Fruit fly (Drosophila melanogaster) whole organism, wandering third instar larva: Measurements from ENCODE around the gene MBD-R2.

Source experiments
- CG9705 ChIP-seq: fragments of 200-800 bp; sonication (Bioruptor generic); optimal IDR thresholded peaks from 2 replicates; lab custom pipeline; 2018; ENCODE audit warnings: missing biosample characterization, mild to moderate bottlenecking, missing genetic modification characterization
- CrebA ChIP-seq: fragments of 200-800 bp; sonication (Bioruptor generic); optimal IDR thresholded peaks from 2 replicates; lab custom pipeline; 2016; ENCODE audit warnings: missing biosample characterization, mild to moderate bottlenecking, missing genetic modification characterization, borderline replicate concordance
- Dfd ChIP-seq: fragments of >200 bp; optimal IDR thresholded peaks from 2 replicates; lab custom pipeline; 2017; ENCODE audit warnings: missing biosample characterization, missing genetic modification characterization
- GATAd ChIP-seq: sonication (Bioruptor generic); optimal IDR thresholded peaks from 2 replicates; lab custom pipeline; 2016; ENCODE audit warnings: missing biosample characterization, missing genetic modification characterization
- HLH106 ChIP-seq: fragments of 200-800 bp; optimal IDR thresholded peaks from 3 replicates; lab custom pipeline; 2019; ENCODE audit warnings: missing biosample characterization, mild to moderate bottlenecking, missing genetic modification characterization, moderate library complexity
- Hnf4 ChIP-seq: fragments of 200-800 bp; sonication (Bioruptor generic); optimal IDR thresholded peaks from 2 replicates; lab custom pipeline; 2016; ENCODE audit warnings: missing biosample characterization, mild to moderate bottlenecking, missing genetic modification characterization
- Hr78 ChIP-seq: fragments of >200 bp; optimal IDR thresholded peaks from 2 replicates; lab custom pipeline; 2017; ENCODE audit warnings: missing biosample characterization, missing genetic modification characterization
- Myc ChIP-seq: fragments of >200 bp; optimal IDR thresholded peaks from 2 replicates; lab custom pipeline; 2017
- N ChIP-seq: fragments of >200 bp; optimal IDR thresholded peaks from 2 replicates; lab custom pipeline; 2018; ENCODE audit warnings: missing biosample characterization, missing external identifiers, missing genetic modification characterization
- OdsH ChIP-seq: fragments of 200-800 bp; sonication (Bioruptor generic); optimal IDR thresholded peaks from 2 replicates; lab custom pipeline; 2016; ENCODE audit warnings: missing biosample characterization, mild to moderate bottlenecking, missing genetic modification characterization
- Rel ChIP-seq, 2 experiments: fragments of 200-800 bp; sonication (Bioruptor generic) in 1 of 2; optimal IDR thresholded peaks; 2 replicates in 1 of 2; 3 replicates in 1 of 2; lab custom pipeline; 2016 to 2019; ENCODE audit warnings: mild to moderate bottlenecking in 2 of 2, missing biosample characterization in 2 of 2, missing genetic modification characterization in 2 of 2, moderate library complexity in 1 of 2
- Sp1 ChIP-seq: fragments of 200-800 bp; sonication (Bioruptor generic); optimal IDR thresholded peaks from 3 replicates; lab custom pipeline; 2019; ENCODE audit warnings: missing biosample characterization, mild to moderate bottlenecking, missing genetic modification characterization, moderate library complexity
- Vsx2 ChIP-seq: fragments of 200-300, 225-300 bp; sonication (Bioruptor generic); optimal IDR thresholded peaks from 2 replicates; lab custom pipeline; 2018; ENCODE audit warnings: missing biosample characterization, missing genetic modification characterization; ENCODE audit not compliant: partially characterized antibody
- br ChIP-seq: fragments of 200-800 bp; sonication (Bioruptor generic); optimal IDR thresholded peaks from 2 replicates; lab custom pipeline; 2016; ENCODE audit warnings: missing biosample characterization, missing genetic modification characterization
- brk ChIP-seq: fragments of 200-800 bp; sonication (Bioruptor generic); optimal IDR thresholded peaks from 2 replicates; lab custom pipeline; 2016; ENCODE audit warnings: missing biosample characterization, mild to moderate bottlenecking, missing genetic modification characterization
- dmrt93B ChIP-seq: fragments of 200-800 bp; sonication (Bioruptor generic); optimal IDR thresholded peaks from 2 replicates; lab custom pipeline; 2018; ENCODE audit warnings: missing biosample characterization, mild to moderate bottlenecking, missing genetic modification characterization
- dsf ChIP-seq: sonication (Bioruptor generic); optimal IDR thresholded peaks from 2 replicates; lab custom pipeline; 2016; ENCODE audit warnings: missing biosample characterization, missing genetic modification characterization, borderline replicate concordance
- ey ChIP-seq: fragments of 200-800 bp; sonication (Bioruptor generic); optimal IDR thresholded peaks from 2 replicates; lab custom pipeline; 2016; ENCODE audit warnings: missing biosample characterization, missing genetic modification characterization
- foxo ChIP-seq, 2 experiments: fragments of 200-800 bp; sonication (Bioruptor generic); optimal IDR thresholded peaks; 2 replicates in 1 of 2; 3 replicates in 1 of 2; lab custom pipeline; 2016 to 2017; ENCODE audit warnings: missing biosample characterization in 2 of 2, missing genetic modification characterization in 2 of 2
- fru ChIP-seq: fragments of 200-800 bp; sonication (Bioruptor generic); optimal IDR thresholded peaks from 3 replicates; lab custom pipeline; 2016; ENCODE audit warnings: missing biosample characterization, mild to moderate bottlenecking, missing genetic modification characterization
- h ChIP-seq: fragments of 200-800 bp; sonication (Bioruptor generic); optimal IDR thresholded peaks from 3 replicates; lab custom pipeline; 2016; ENCODE audit warnings: missing biosample characterization, mild to moderate bottlenecking, missing genetic modification characterization
- lola ChIP-seq: fragments of >200 bp; optimal IDR thresholded peaks from 2 replicates; lab custom pipeline; 2017; ENCODE audit warnings: missing biosample characterization, missing genetic modification characterization
- pan ChIP-seq: fragments of >200 bp; optimal IDR thresholded peaks from 2 replicates; lab custom pipeline; 2017
- psq ChIP-seq: fragments of 200-800 bp; sonication (Bioruptor generic); optimal IDR thresholded peaks from 3 replicates; lab custom pipeline; 2017; ENCODE audit warnings: missing biosample characterization, mild to moderate bottlenecking, missing genetic modification characterization, moderate library complexity
- rgr ChIP-seq: fragments of 200-800 bp; sonication (Bioruptor generic); optimal IDR thresholded peaks from 3 replicates; lab custom pipeline; 2016; ENCODE audit warnings: missing biosample characterization, mild to moderate bottlenecking, missing genetic modification characterization
- sage ChIP-seq: fragments of 200-800 bp; sonication (Bioruptor generic); optimal IDR thresholded peaks from 2 replicates; lab custom pipeline; 2016; ENCODE audit warnings: missing biosample characterization, mild to moderate bottlenecking, missing genetic modification characterization
- tai ChIP-seq: sonication (Bioruptor generic); optimal IDR thresholded peaks from 2 replicates; lab custom pipeline; 2016; ENCODE audit warnings: missing biosample characterization, missing genetic modification characterization
- usp ChIP-seq: fragments of >200 bp; optimal IDR thresholded peaks from 2 replicates; lab custom pipeline; 2017; ENCODE audit warnings: missing biosample characterization, missing genetic modification characterization
- woc ChIP-seq: sonication (Bioruptor generic); optimal IDR thresholded peaks from 2 replicates; lab custom pipeline; 2016; ENCODE audit warnings: missing biosample characterization, mild to moderate bottlenecking, missing genetic modification characterization

The MBD-R2 gene

dm6 chr3R:12347659-12348058 lies 8.4 kb downstream of the MBD-R2 start:
- TF ChIP-seq woc (GFP tag; lab: Kevin White, UChicago): no peak
- no peak for TF ChIP-seq Sp1 (GFP tag; lab: Kevin White, UChicago)
- TF ChIP-seq Vsx2: no peak
- TF ChIP-seq Hr78 (GFP tag; lab: Kevin White, UChicago): no peak
- no peak for TF ChIP-seq psq (GFP tag; lab: Kevin White, UChicago)
- no peak for TF ChIP-seq Rel (GFP tag; optimal IDR thresholded peaks at IDR 0.05; lab: Kevin White, UChicago)
- no peak for TF ChIP-seq Rel (tag; optimal IDR thresholded peaks at IDR 0.05; lab: Kevin White, UChicago)
- no peak for TF ChIP-seq sage
- TF ChIP-seq dsf: no peak
- TF ChIP-seq Myc (lab: Kevin White, UChicago): no peak
- TF ChIP-seq ey (GFP tag; lab: Kevin White, UChicago): no peak
- no peak for TF ChIP-seq rgr
- no peak for TF ChIP-seq GATAd (GFP tag; lab: Kevin White, UChicago)
- no peak for TF ChIP-seq CrebA (GFP tag; lab: Kevin White, UChicago)
- TF ChIP-seq brk: no peak

dm6 chr3R:12345989-12346388 lies 10.1 kb downstream of the MBD-R2 start:
- TF ChIP-seq lola (GFP tag; lab: Kevin White, UChicago) (no peak), foxo (GFP tag; optimal IDR thresholded peaks at IDR 0.05; lab: Kevin White, UChicago) (peak in 1 of 2 experiments; percentile 27)
- TF ChIP-seq, all 38 proteins: peak for 1

DNA sequence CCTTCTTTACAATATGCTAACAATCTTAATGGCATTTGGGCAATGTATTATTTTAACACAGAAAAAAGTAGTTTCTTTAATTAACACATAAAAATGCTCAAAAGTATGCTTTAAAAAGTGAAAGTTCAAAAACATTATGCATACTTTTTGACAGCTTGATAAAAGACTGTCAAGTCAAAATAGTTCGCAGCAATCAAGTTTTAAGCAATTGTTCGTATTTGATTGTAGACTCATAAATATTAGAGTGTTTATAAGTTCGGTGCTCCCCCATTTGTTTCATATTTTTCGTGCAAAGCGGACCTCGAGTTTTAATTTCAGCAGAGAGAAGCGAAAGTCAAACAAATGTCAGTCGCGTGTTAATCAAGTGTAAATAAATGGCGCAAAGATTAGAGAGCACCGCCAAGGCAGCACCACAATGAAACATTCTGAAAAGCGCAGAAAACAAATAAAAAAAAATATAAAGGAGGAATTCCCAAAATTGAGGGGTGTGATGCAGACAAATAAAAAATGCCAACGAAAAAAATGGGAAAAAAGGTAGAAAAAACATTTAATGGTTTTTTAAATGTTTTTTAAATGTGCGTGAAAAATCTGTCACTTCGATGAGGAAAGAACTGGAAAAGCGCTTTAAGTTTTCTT lies 11.0 kb downstream of the MBD-R2 start:
- no peak for TF ChIP-seq Vsx2
- no peak for TF ChIP-seq lola (GFP tag; lab: Kevin White, UChicago)
- TF ChIP-seq HLH106 (tag; lab: Kevin White, UChicago): peak; percentile 46
- TF ChIP-seq Rel (GFP tag; optimal IDR thresholded peaks at IDR 0.05; lab: Kevin White, UChicago): no peak
- peak; percentile 93 for TF ChIP-seq Rel (tag; optimal IDR thresholded peaks at IDR 0.05; lab: Kevin White, UChicago)
- TF ChIP-seq Sp1 (GFP tag; lab: Kevin White, UChicago): peak; percentile 31
- peak; percentile 37 for TF ChIP-seq ey (GFP tag; lab: Kevin White, UChicago)
- TF ChIP-seq foxo (GFP tag; optimal IDR thresholded peaks at IDR 0.05; lab: Kevin White, UChicago): peak in 1 of 2 experiments; percentile 35
- peak; percentile 36 for TF ChIP-seq dmrt93B
- TF ChIP-seq OdsH (GFP tag; lab: Kevin White, UChicago): peak; percentile 20
- no peak for TF ChIP-seq pan (lab: Kevin White, UChicago)
- peak; percentile 15 for TF ChIP-seq psq (GFP tag; lab: Kevin White, UChicago)
- TF ChIP-seq woc (GFP tag; lab: Kevin White, UChicago): peak; percentile 10
- no peak for TF ChIP-seq Myc (lab: Kevin White, UChicago)
- peak; percentile 0 for TF ChIP-seq rgr
- peak; percentile 9 for TF ChIP-seq br
- peak; percentile 44 for TF ChIP-seq fru
- peak; percentile 33 for TF ChIP-seq h (GFP tag; lab: Kevin White, UChicago)

- TF ChIP-seq rgr (peak; percentile 35), Hnf4 (peak; percentile 19), Sp1 (GFP tag; lab: Kevin White, UChicago) (peak; percentile 17), Dfd (GFP tag; lab: Kevin White, UChicago) (no peak), N (GFP tag; lab: Kevin White, UChicago) (no peak), h (GFP tag; lab: Kevin White, UChicago) (peak; percentile 63), CG9705 (GFP tag; lab: Kevin White, UChicago) (no peak)
Observed at dm6 chr3R:12341374-12341773, 14.7 kb downstream of the MBD-R2 start, which contains the start of gene Sgsf. Sgsf (plus strand) TSS chr3R:12341674.

- no peak for TF ChIP-seq psq (GFP tag; lab: Kevin White, UChicago)
- no peak for TF ChIP-seq tai (GFP tag; lab: Kevin White, UChicago)
- no peak for TF ChIP-seq Hnf4
- TF ChIP-seq ey (GFP tag; lab: Kevin White, UChicago): no peak
- no peak for TF ChIP-seq pan (lab: Kevin White, UChicago)
- no peak for TF ChIP-seq foxo (GFP tag; optimal IDR thresholded peaks at IDR 0.05; lab: Kevin White, UChicago)
- TF ChIP-seq CG9705 (GFP tag; lab: Kevin White, UChicago): no peak
- TF ChIP-seq Dfd (GFP tag; lab: Kevin White, UChicago): no peak
Observed at dm6 chr3R:12329827-12330226, 26.2 kb downstream of the MBD-R2 start.

DNA sequence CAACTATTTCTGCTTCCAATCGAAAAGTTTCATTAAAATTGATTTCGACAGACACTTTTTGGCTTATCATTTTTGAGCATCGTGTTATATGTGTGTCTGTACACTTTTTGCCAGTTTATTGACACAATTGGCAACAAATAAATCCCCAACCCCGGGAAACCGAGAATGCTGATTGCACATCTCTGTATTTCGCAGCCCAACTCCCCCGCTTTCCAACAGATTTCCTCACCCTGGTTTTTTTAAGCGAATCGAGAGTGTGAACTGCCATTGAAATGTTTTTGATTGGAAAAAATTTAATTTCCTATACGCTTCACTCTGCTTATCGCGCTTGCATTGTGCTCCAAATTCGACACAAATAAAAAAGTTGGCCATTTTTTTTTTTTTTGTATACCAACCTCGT lies 29.2 kb downstream of the MBD-R2 start:
- no peak for TF ChIP-seq Rel (GFP tag; optimal IDR thresholded peaks at IDR 0.05; lab: Kevin White, UChicago)
- TF ChIP-seq Rel (tag; optimal IDR thresholded peaks at IDR 0.05; lab: Kevin White, UChicago): peak; percentile 84
- TF ChIP-seq Dfd (GFP tag; lab: Kevin White, UChicago): no peak
- TF ChIP-seq usp: no peak
